Fruit fly (Drosophila melanogaster) whole organism, embryonic: ENCODE data around the gene CG9393.

Experiments
- Aef1 ChIP-seq: fragments of 200-800 bp; sonication (Bioruptor generic); IDR thresholded peaks from 3 replicates; pipeline ENCODE4 v1.3.6; 2022; ENCODE audit warnings: missing biosample characterization, missing genetic modification characterization
- CG10462 ChIP-seq: fragments of 200-800 bp; sonication (Bioruptor generic); optimal IDR thresholded peaks from 2 replicates; lab custom pipeline; 2016; ENCODE audit warnings: missing biosample characterization, missing genetic modification characterization
- CG10565 ChIP-seq: fragments of 200-800 bp; sonication (Bioruptor generic); optimal IDR thresholded peaks from 3 replicates; lab custom pipeline; 2016; ENCODE audit warnings: missing biosample characterization, mild to moderate bottlenecking, missing genetic modification characterization
- CG11093 ChIP-seq: fragments of 200-800 bp; sonication (Bioruptor generic); IDR thresholded peaks from 3 replicates; pipeline ENCODE4 v1.3.6; 2022; ENCODE audit warnings: missing biosample characterization, missing genetic modification characterization
- CG13296 ChIP-seq: fragments of 200-800 bp; sonication (Bioruptor generic); optimal IDR thresholded peaks from 3 replicates; lab custom pipeline; 2018; ENCODE audit warnings: missing biosample characterization, mild to moderate bottlenecking, missing genetic modification characterization
- CG14965 ChIP-seq: fragments of 200-800 bp; sonication (Bioruptor generic); optimal IDR thresholded peaks from 2 replicates; lab custom pipeline; 2016; ENCODE audit warnings: missing biosample characterization, missing genetic modification characterization, borderline replicate concordance
- CG16779 ChIP-seq: fragments of 200-800 bp; sonication (Bioruptor generic); IDR thresholded peaks from 2 replicates; pipeline ENCODE4 v1.3.6; 2022; ENCODE audit warnings: missing biosample characterization, missing genetic modification characterization
- CG16863 ChIP-seq: fragments of 200-800 bp; sonication (Bioruptor generic); optimal IDR thresholded peaks from 3 replicates; lab custom pipeline; 2016; ENCODE audit warnings: missing biosample characterization, missing genetic modification characterization
- CG17328 ChIP-seq: fragments of 200-800 bp; sonication (Bioruptor generic); IDR thresholded peaks from 2 replicates; pipeline ENCODE4 v1.3.6; 2022; ENCODE audit warnings: missing biosample characterization, missing genetic modification characterization
- CG17385 ChIP-seq: fragments of 200-800 bp; sonication (Bioruptor generic); optimal IDR thresholded peaks from 3 replicates; lab custom pipeline; 2018; ENCODE audit warnings: missing biosample characterization, mild to moderate bottlenecking, missing genetic modification characterization
- CG3281 ChIP-seq: fragments of 200-800 bp; sonication (Bioruptor generic); optimal IDR thresholded peaks from 3 replicates; lab custom pipeline; 2017; ENCODE audit warnings: missing biosample characterization, mild to moderate bottlenecking, missing genetic modification characterization
- CG4360 ChIP-seq: fragments of 200-800 bp; sonication (Bioruptor generic); IDR thresholded peaks from 2 replicates; pipeline ENCODE4 v1.3.6; 2022; ENCODE audit warnings: missing biosample characterization, missing genetic modification characterization
- CG6813 ChIP-seq: fragments of 200-800 bp; sonication (Bioruptor generic); optimal IDR thresholded peaks from 2 replicates; lab custom pipeline; 2017; ENCODE audit warnings: missing biosample characterization, missing genetic modification characterization, mild to moderate bottlenecking, moderate library complexity, missing genetic modification reagents
- CG7556 ChIP-seq: fragments of 200-800 bp; sonication (Bioruptor generic); optimal IDR thresholded peaks from 2 replicates; lab custom pipeline; 2017; ENCODE audit warnings: missing biosample characterization, mild to moderate bottlenecking, missing genetic modification characterization
- CG7839 ChIP-seq: fragments of 200-800 bp; sonication (Bioruptor generic); optimal IDR thresholded peaks from 3 replicates; lab custom pipeline; 2018; ENCODE audit warnings: missing biosample characterization, mild to moderate bottlenecking, missing genetic modification characterization, moderate library complexity
- CG8944 ChIP-seq: fragments of 200-800 bp; sonication (Bioruptor generic); optimal IDR thresholded peaks from 3 replicates; lab custom pipeline; 2016; ENCODE audit warnings: missing biosample characterization, missing genetic modification characterization
- D19A ChIP-seq: fragments of 200-800 bp; optimal IDR thresholded peaks from 3 replicates; lab custom pipeline; 2019; ENCODE audit warnings: missing biosample characterization, mild to moderate bottlenecking, missing genetic modification characterization, moderate library complexity
- Dfd ChIP-seq, 2 experiments: fragments of >200 bp; optimal IDR thresholded peaks; 2 replicates each; lab custom pipeline; 2017; ENCODE audit warnings: missing biosample characterization in 2 of 2, missing genetic modification characterization in 2 of 2
- HLH4C ChIP-seq: fragments of 200-800 bp; sonication (Bioruptor generic); IDR thresholded peaks from 3 replicates; pipeline ENCODE4 v1.3.6; 2022; ENCODE audit warnings: missing biosample characterization, missing genetic modification characterization; ENCODE audit not compliant: partially characterized antibody
- Hr78 ChIP-seq, 2 experiments: fragments of 200-800 bp in 1 of 2; fragments of >200 bp in 1 of 2; sonication (Bioruptor generic) in 1 of 2; optimal IDR thresholded peaks; 2 replicates each; lab custom pipeline; 2017 to 2019; ENCODE audit warnings: missing biosample characterization in 2 of 2, missing genetic modification characterization in 2 of 2, mild to moderate bottlenecking in 1 of 2, moderate library complexity in 1 of 2
- Lim3 ChIP-seq: fragments of 200-800 bp; sonication (Bioruptor generic); IDR thresholded peaks from 2 replicates; pipeline ENCODE4 v1.3.6; 2022; ENCODE audit warnings: missing biosample characterization, missing genetic modification characterization
- MBD-R2 ChIP-seq: fragments of 200-800 bp; sonication (Bioruptor generic); IDR thresholded peaks from 2 replicates; pipeline ENCODE4 v1.3.6; 2022; ENCODE audit warnings: missing biosample characterization, missing genetic modification characterization
- NK7.1 ChIP-seq: fragments of 200-800 bp; sonication (Bioruptor generic); optimal IDR thresholded peaks from 3 replicates; lab custom pipeline; 2016; ENCODE audit warnings: missing biosample characterization, missing genetic modification characterization
- PHDP ChIP-seq: fragments of 200-800 bp; sonication (Bioruptor generic); optimal IDR thresholded peaks from 3 replicates; lab custom pipeline; 2018; ENCODE audit warnings: missing biosample characterization, mild to moderate bottlenecking, missing genetic modification characterization, moderate library complexity
- Stat92E ChIP-seq, 3 experiments: fragments of >200 bp in 2 of 3; fragments of 200-800 bp in 1 of 3; sonication (Bioruptor generic) in 1 of 3; optimal IDR thresholded peaks; 2 replicates each; lab custom pipeline; 2017 to 2019; ENCODE audit warnings: missing biosample characterization in 3 of 3, missing genetic modification characterization in 3 of 3, mild to moderate bottlenecking in 1 of 3, moderate library complexity in 1 of 3
- ase ChIP-seq: fragments of 200-800 bp; sonication (Bioruptor generic); IDR thresholded peaks from 3 replicates; pipeline ENCODE4 v1.3.6; 2022; ENCODE audit warnings: missing biosample characterization, missing genetic modification characterization
- bbx ChIP-seq: fragments of 200-800 bp; sonication (Bioruptor generic); IDR thresholded peaks from 2 replicates; pipeline ENCODE4 v1.3.6; 2022; ENCODE audit warnings: missing biosample characterization, missing genetic modification characterization; ENCODE audit not compliant: partially characterized antibody
- bowl ChIP-seq: fragments of 200-800 bp; sonication (Bioruptor generic); IDR thresholded peaks from 2 replicates; pipeline ENCODE4 v1.3.6; 2022; ENCODE audit warnings: missing biosample characterization, missing genetic modification characterization
- chif ChIP-seq, 2 experiments: fragments of 200-800 bp; sonication (Bioruptor generic); optimal IDR thresholded peaks; 3 replicates each; lab custom pipeline; 2016; ENCODE audit warnings: missing biosample characterization in 2 of 2, missing genetic modification characterization in 2 of 2
- chn ChIP-seq: fragments of 200-800 bp; sonication (Bioruptor generic); optimal IDR thresholded peaks from 2 replicates; lab custom pipeline; 2016; ENCODE audit warnings: missing biosample characterization, missing genetic modification characterization
- crp ChIP-seq, 2 experiments: fragments of 200-800 bp; sonication (Bioruptor generic); optimal IDR thresholded peaks; 2 replicates in 1 of 2; 3 replicates in 1 of 2; lab custom pipeline; 2017; ENCODE audit warnings: missing biosample characterization in 2 of 2, missing genetic modification characterization in 2 of 2, mild to moderate bottlenecking in 1 of 2, moderate library complexity in 1 of 2
- ftz-f1 ChIP-seq: fragments of 200-800 bp; sonication (Bioruptor generic); optimal IDR thresholded peaks from 2 replicates; lab custom pipeline; 2016; ENCODE audit warnings: missing biosample characterization, missing genetic modification characterization
- gcm ChIP-seq: fragments of 200-800 bp; sonication (Bioruptor generic); optimal IDR thresholded peaks from 2 replicates; lab custom pipeline; 2019; ENCODE audit warnings: missing biosample characterization, mild to moderate bottlenecking, missing genetic modification characterization, moderate library complexity
- gsb-n ChIP-seq: fragments of 200-800 bp; sonication (Bioruptor generic); optimal IDR thresholded peaks from 3 replicates; lab custom pipeline; 2018; ENCODE audit warnings: missing biosample characterization, mild to moderate bottlenecking, missing genetic modification characterization
- klu ChIP-seq: fragments of 200-800 bp; sonication (Bioruptor generic); IDR thresholded peaks from 2 replicates; pipeline ENCODE4 v1.3.6; 2022; ENCODE audit warnings: missing biosample characterization, missing genetic modification characterization
- luna ChIP-seq: fragments of 200-800 bp; sonication (Bioruptor generic); optimal IDR thresholded peaks from 2 replicates; lab custom pipeline; 2016; ENCODE audit warnings: missing biosample characterization, missing genetic modification characterization
- nom ChIP-seq: fragments of 200-800 bp; sonication (Bioruptor generic); optimal IDR thresholded peaks from 2 replicates; lab custom pipeline; 2017; ENCODE audit warnings: missing biosample characterization, missing genetic modification characterization, mild to moderate bottlenecking, moderate library complexity, missing genetic modification reagents
- prd ChIP-seq, 3 experiments: fragments of >200 bp in 2 of 3; fragments of 200-800 bp in 1 of 3; sonication (Bioruptor generic) in 1 of 3; optimal IDR thresholded peaks in 2 of 3; IDR thresholded peaks in 1 of 3; 2 replicates in 2 of 3; 3 replicates in 1 of 3; pipeline versions ENCODE4 v1.3.6 to Lab custom; 2017 to 2022; ENCODE audit warnings: missing biosample characterization in 1 of 3, missing genetic modification characterization in 1 of 3
- pum ChIP-seq: fragments of 200-800 bp; sonication (Bioruptor generic); optimal IDR thresholded peaks from 2 replicates; lab custom pipeline; 2016; ENCODE audit warnings: missing biosample characterization, missing genetic modification characterization
- ranshi ChIP-seq: fragments of 200-800 bp; sonication (Bioruptor generic); IDR thresholded peaks from 2 replicates; pipeline ENCODE4 v1.3.6; 2022; ENCODE audit warnings: missing biosample characterization, missing genetic modification characterization
- repo ChIP-seq: fragments of 200-800 bp; sonication (Bioruptor generic); optimal IDR thresholded peaks from 2 replicates; lab custom pipeline; 2016; ENCODE audit warnings: missing biosample characterization, missing genetic modification characterization
- slou ChIP-seq: fragments of 200-800 bp; sonication (Bioruptor generic); optimal IDR thresholded peaks from 3 replicates; lab custom pipeline; 2016; ENCODE audit warnings: missing biosample characterization, missing genetic modification characterization
- slp2 ChIP-seq: fragments of 200-800 bp; sonication (Bioruptor generic); optimal IDR thresholded peaks from 2 replicates; lab custom pipeline; 2016; ENCODE audit warnings: missing biosample characterization, missing genetic modification characterization
- sr ChIP-seq: fragments of 200-800 bp; sonication (Bioruptor generic); IDR thresholded peaks from 3 replicates; pipeline ENCODE4 v1.3.6; 2022; ENCODE audit warnings: missing biosample characterization, missing genetic modification characterization
- ssp ChIP-seq: fragments of 200-800 bp; sonication (Bioruptor generic); IDR thresholded peaks from 2 replicates; pipeline ENCODE4 v1.3.6; 2022; ENCODE audit warnings: missing biosample characterization, missing genetic modification characterization
- sug ChIP-seq: fragments of 200-800 bp; optimal IDR thresholded peaks from 2 replicates; lab custom pipeline; 2019; ENCODE audit warnings: missing biosample characterization, mild to moderate bottlenecking, missing genetic modification characterization, moderate library complexity
- ttk ChIP-seq: fragments of 200-800 bp; sonication (Bioruptor generic); IDR thresholded peaks from 2 replicates; pipeline ENCODE4 v2.1.2; 2022; ENCODE audit warnings: missing biosample characterization, missing genetic modification characterization
- vvl ChIP-seq: fragments of 200-800 bp; sonication (Bioruptor generic); IDR thresholded peaks from 2 replicates; pipeline ENCODE4 v1.3.6; 2022; ENCODE audit warnings: missing biosample characterization, missing genetic modification characterization

CG9393 gene

dm6 chr3R:9573812-9574587 lies 10.5 kb upstream of the CG9393 start, which contains the start of gene CG9399 (continued):
- TF ChIP-seq CG7839 (peak; percentile 96), chif (GFP tag; optimal IDR thresholded peaks at IDR 0.05; lab: Kevin White, UChicago) (peak; percentile 94 to 96), Stat92E (GFP tag; optimal IDR thresholded peaks at IDR 0.05; lab: Kevin White, UChicago) (peak in 1 of 3 experiments; percentile 36), slp2 (GFP tag; lab: Kevin White, UChicago) (peak; percentile 90), ranshi (GFP tag; lab: Robert Waterston, UW) (peak; percentile 98), sr (peak; percentile 92; the same call in 2 of the 3 replicates), CG3281 (GFP tag; lab: Kevin White, UChicago) (peak; percentile 91), ftz-f1 (GFP tag; lab: Kevin White, UChicago) (peak; percentile 60), CG16779 (GFP tag; lab: Robert Waterston, UW) (peak; percentile 89), Dfd (GFP tag; optimal IDR thresholded peaks at IDR 0.05; lab: Kevin White, UChicago) (no peak), repo (peak; percentile 84), MBD-R2 (GFP tag; lab: Robert Waterston, UW) (peak; percentile 90), CG17328 (GFP tag; lab: Robert Waterston, UW) (peak; percentile 98), CG11093 (GFP tag; lab: Robert Waterston, UW) (peak; percentile 96), CG7556 (GFP tag; lab: Kevin White, UChicago) (peak; percentile 97), Aef1 (GFP tag; lab: Robert Waterston, UW) (peak; percentile 98), Lim3 (GFP tag; lab: Robert Waterston, UW) (peak; percentile 94), CG14965 (GFP tag; lab: Kevin White, UChicago) (peak; percentile 55), chn (GFP tag; lab: Kevin White, UChicago) (peak; percentile 97), nom (peak; percentile 85), bowl (GFP tag; lab: Robert Waterston, UW) (peak; percentile 96), CG8944 (GFP tag; lab: Kevin White, UChicago) (peak; percentile 92), gcm (GFP tag; lab: Kevin White, UChicago) (peak; percentile 98), ttk (GFP tag; lab: Robert Waterston, UW) (peak; percentile 98), ase (GFP tag; lab: Robert Waterston, UW) (peak; percentile 98), gsb-n (tag; lab: Kevin White, UChicago) (peak; percentile 98), CG10565 (GFP tag; lab: Kevin White, UChicago) (peak; percentile 81), Hr78 (GFP tag; optimal IDR thresholded peaks at IDR 0.05; lab: Kevin White, UChicago) (peak in 1 of 2 experiments; percentile 82), slou (peak; percentile 84), PHDP (tag; lab: Kevin White, UChicago) (peak; percentile 97), D19A (tag; lab: Kevin White, UChicago) (peak; percentile 92), sug (tag; lab: Kevin White, UChicago) (peak; percentile 93), CG13296 (GFP tag; lab: Kevin White, UChicago) (peak; percentile 93), CG4360 (GFP tag; lab: Robert Waterston, UW) (peak; percentile 86), vvl (peak; percentile 99), CG17385 (GFP tag; lab: Kevin White, UChicago) (peak; percentile 94), CG10462 (GFP tag; lab: Kevin White, UChicago) (peak; percentile 98), bbx (GFP tag; lab: Robert Waterston, UW) (peak; percentile 44), pum (GFP tag; lab: Kevin White, UChicago) (peak; percentile 91), NK7.1 (GFP tag; lab: Kevin White, UChicago) (peak; percentile 68), luna (GFP tag; lab: Kevin White, UChicago) (peak; percentile 77), crp (GFP tag; optimal IDR thresholded peaks at IDR 0.05; lab: Kevin White, UChicago) (peak; percentile 41 to 83), CG16863 (GFP tag; lab: Kevin White, UChicago) (peak; percentile 93), HLH4C (GFP tag; lab: Robert Waterston, UW) (0 out of 3 replicates have a peak, but pooled peaks have one; percentile 38), CG6813 (GFP tag; lab: Kevin White, UChicago) (peak; percentile 94), klu (GFP tag; lab: Robert Waterston, UW) (peak; percentile 95), prd (optimal IDR thresholded peaks at IDR 0.05; lab: Kevin White, UChicago) (no peak), prd (GFP tag; IDR thresholded peaks at IDR 0.05; lab: Robert Waterston, UW) (peak; percentile 99), ssp (GFP tag; lab: Robert Waterston, UW) (peak; percentile 93)
